Worm (Caenorhabditis elegans) whole organism, mixed stage, embryonic: ENCODE results near the gene K10D6.3.

Experiments used
- M03D4.4 ChIP-seq: sonication (generic microtip); optimal IDR thresholded peaks from 2 replicates; lab custom pipeline; 2017; ENCODE audit warnings: mild to moderate bottlenecking, missing genetic modification characterization, missing compliant biosample characterization
- bed-3 ChIP-seq: fragments of 200-800 bp; sonication (Bioruptor generic); optimal IDR thresholded peaks from 3 replicates; lab custom pipeline; 2018; ENCODE audit warnings: mild to moderate bottlenecking, missing genetic modification characterization, moderate library complexity, missing compliant biosample characterization
- blmp-1 ChIP-seq: fragments of 150-350 bp; optimal IDR thresholded peaks from 2 replicates; lab custom pipeline; 2014; ENCODE audit warnings: missing biosample characterization, missing genetic modification characterization
- ceh-39 ChIP-seq: fragments of 150-350 bp; optimal IDR thresholded peaks from 2 replicates; lab custom pipeline; 2014; ENCODE audit warnings: missing biosample characterization, missing genetic modification characterization
- ceh-43 ChIP-seq: fragments of 200-800 bp; sonication (Bioruptor generic); optimal IDR thresholded peaks from 2 replicates; lab custom pipeline; 2018; ENCODE audit warnings: mild to moderate bottlenecking, missing genetic modification characterization, moderate library complexity, missing compliant biosample characterization
- ceh-83 ChIP-seq: fragments of 200-800 bp; sonication (Bioruptor generic); optimal IDR thresholded peaks from 2 replicates; lab custom pipeline; 2018; ENCODE audit warnings: mild to moderate bottlenecking, missing genetic modification characterization, missing compliant biosample characterization
- ces-1 ChIP-seq: fragments of 150-350 bp; optimal IDR thresholded peaks from 2 replicates; lab custom pipeline; 2014; ENCODE audit warnings: missing biosample characterization, missing genetic modification reagents, missing genetic modification characterization
- drap-1 ChIP-seq: fragments of 200-800 bp; sonication (Bioruptor generic); optimal IDR thresholded peaks from 3 replicates; lab custom pipeline; 2018; ENCODE audit warnings: mild to moderate bottlenecking, missing genetic modification characterization, missing compliant biosample characterization
- flh-1 ChIP-seq: fragments of 200-800 bp; sonication (Bioruptor generic); optimal IDR thresholded peaks from 2 replicates; lab custom pipeline; 2018; ENCODE audit warnings: mild to moderate bottlenecking, missing genetic modification characterization, moderate library complexity, missing compliant biosample characterization
- hlh-1 ChIP-seq: fragments of 150-350 bp; optimal IDR thresholded peaks from 2 replicates; lab custom pipeline; 2014; ENCODE audit warnings: missing biosample characterization, missing genetic modification reagents, missing genetic modification characterization
- lin-13 ChIP-seq: fragments of 150-350 bp; optimal IDR thresholded peaks from 2 replicates; lab custom pipeline; 2014; ENCODE audit warnings: missing biosample characterization, missing genetic modification characterization
- lin-32 ChIP-seq: fragments of 200-800 bp; sonication (Bioruptor generic); optimal IDR thresholded peaks from 2 replicates; lab custom pipeline; 2018; ENCODE audit warnings: mild to moderate bottlenecking, missing genetic modification characterization, missing compliant biosample characterization
- lsy-2 ChIP-seq: fragments of 150-350 bp; optimal IDR thresholded peaks from 2 replicates; lab custom pipeline; 2014; ENCODE audit warnings: missing biosample characterization, missing genetic modification characterization
- mab-5 ChIP-seq: fragments of 150-350 bp; optimal IDR thresholded peaks from 2 replicates; lab custom pipeline; 2014; ENCODE audit warnings: missing biosample characterization, missing genetic modification characterization
- mep-1 ChIP-seq: fragments of 150-350 bp; optimal IDR thresholded peaks from 2 replicates; lab custom pipeline; 2017; ENCODE audit warnings: missing biosample characterization, missing genetic modification reagents, missing genetic modification characterization, inconsistent platforms
- nhr-12 ChIP-seq: fragments of 150-350 bp; optimal IDR thresholded peaks from 2 replicates; lab custom pipeline; 2014; ENCODE audit warnings: missing biosample characterization, missing genetic modification characterization
- nhr-2 ChIP-seq: fragments of 150-350 bp; optimal IDR thresholded peaks from 2 replicates; lab custom pipeline; 2014; ENCODE audit warnings: missing biosample characterization, missing genetic modification characterization
- nhr-237 ChIP-seq: fragments of 150-350 bp; optimal IDR thresholded peaks from 2 replicates; lab custom pipeline; 2014; ENCODE audit warnings: missing biosample characterization, missing genetic modification characterization
- nhr-28 ChIP-seq: fragments of 150-350 bp; optimal IDR thresholded peaks from 2 replicates; lab custom pipeline; 2014; ENCODE audit warnings: missing biosample characterization, missing genetic modification characterization
- nhr-76 ChIP-seq: sonication (generic microtip); optimal IDR thresholded peaks from 2 replicates; lab custom pipeline; 2017; ENCODE audit warnings: missing biosample characterization, missing genetic modification characterization
- pha-4 ChIP-seq: fragments of 150-350 bp; optimal IDR thresholded peaks from 2 replicates; lab custom pipeline; 2018; ENCODE audit warnings: missing biosample characterization, missing genetic modification reagents, missing genetic modification characterization
- sem-2 ChIP-seq: fragments of 200-800 bp; sonication (Bioruptor generic); optimal IDR thresholded peaks from 2 replicates; lab custom pipeline; 2018; ENCODE audit warnings: mild to moderate bottlenecking, missing genetic modification characterization, missing compliant biosample characterization
- sptf-1 ChIP-seq: sonication (generic microtip); optimal IDR thresholded peaks from 2 replicates; lab custom pipeline; 2017; ENCODE audit warnings: mild to moderate bottlenecking, missing genetic modification characterization, moderate library complexity, missing compliant biosample characterization
- tbx-8 ChIP-seq: fragments of 200-800 bp; sonication (Bioruptor generic); optimal IDR thresholded peaks from 2 replicates; lab custom pipeline; 2018; ENCODE audit warnings: mild to moderate bottlenecking, missing genetic modification characterization, moderate library complexity, missing compliant biosample characterization
- unc-120 ChIP-seq: sonication (generic microtip); optimal IDR thresholded peaks from 2 replicates; lab custom pipeline; 2017; ENCODE audit warnings: missing genetic modification characterization, missing compliant biosample characterization; ENCODE audit not compliant: poor library complexity, severe bottlenecking
- unc-39 ChIP-seq: fragments of 150-350 bp; optimal IDR thresholded peaks from 2 replicates; lab custom pipeline; 2014; ENCODE audit warnings: missing biosample characterization, missing genetic modification characterization
- unc-62 ChIP-seq: fragments of 150-350 bp; optimal IDR thresholded peaks from 2 replicates; lab custom pipeline; 2014; ENCODE audit warnings: missing biosample characterization, missing genetic modification reagents, missing genetic modification characterization
- zip-8 ChIP-seq: fragments of 150-350 bp; optimal IDR thresholded peaks from 2 replicates; lab custom pipeline; 2014; ENCODE audit warnings: missing biosample characterization, missing genetic modification characterization
- ztf-11 ChIP-seq: fragments of 150-350 bp; optimal IDR thresholded peaks from 2 replicates; lab custom pipeline; 2014; ENCODE audit warnings: missing biosample characterization, missing genetic modification characterization

K10D6.3 gene

ce11 chrV:11206467-11206866 lies 6.1 kb downstream of the K10D6.3 start:
- TF ChIP-seq flh-1 (no peak), unc-39 (no peak), ces-1 (GFP tag; lab: Kevin White, UChicago) (no peak), nhr-76 (tag; lab: Kevin White, UChicago) (no peak), ztf-11 (tag; lab: Kevin White, UChicago) (no peak), tbx-8 (GFP tag; lab: Kevin White, UChicago) (no peak), nhr-12 (tag; lab: Kevin White, UChicago) (no peak), sptf-1 (no peak), drap-1 (GFP tag; lab: Kevin White, UChicago) (no peak), mab-5 (tag; lab: Kevin White, UChicago) (no peak), nhr-2 (tag; lab: Kevin White, UChicago) (peak; percentile 85), ceh-43 (GFP tag; lab: Kevin White, UChicago) (no peak), zip-8 (tag; lab: Kevin White, UChicago) (peak; percentile 93), lsy-2 (tag; lab: Kevin White, UChicago) (no peak)

DNA sequence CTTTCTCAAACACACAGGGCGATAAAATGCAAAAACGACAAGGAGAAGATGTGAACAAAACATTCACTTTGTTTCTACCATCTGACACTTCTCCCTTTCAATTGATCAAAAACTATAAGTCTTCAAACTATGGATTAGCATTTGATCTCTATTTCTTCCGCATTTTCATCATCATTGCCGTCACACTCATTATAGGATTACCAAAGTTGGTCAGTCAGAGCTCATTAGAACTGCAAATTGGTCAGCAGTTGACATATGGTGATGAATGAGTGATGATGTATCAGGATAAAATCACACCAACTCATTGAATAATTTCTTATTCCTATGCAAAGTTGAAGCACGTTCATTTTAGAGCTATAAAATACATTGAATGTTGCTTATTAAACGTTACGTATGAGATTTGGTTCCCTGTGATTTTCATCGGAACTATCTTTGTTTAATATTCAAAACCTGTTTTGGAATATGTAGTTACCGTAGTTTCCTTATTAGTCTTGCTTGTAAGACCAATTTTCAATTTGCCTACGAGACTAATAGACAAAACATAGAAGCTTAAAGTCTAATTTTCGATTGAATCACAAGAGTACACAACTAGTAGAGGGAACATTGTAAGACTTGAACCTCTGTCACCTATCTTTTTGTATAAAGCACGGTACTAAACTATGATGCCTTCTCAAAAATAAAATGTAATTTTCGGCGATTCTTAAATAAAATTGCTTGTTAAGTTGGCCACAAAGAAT lies 9.2 kb downstream of the K10D6.3 start:
- TF ChIP-seq ces-1 (GFP tag; lab: Kevin White, UChicago) (peak; percentile 19), ztf-11 (tag; lab: Kevin White, UChicago) (no peak), nhr-12 (tag; lab: Kevin White, UChicago) (no peak)
- TF ChIP-seq, all 35 proteins: peak for 1

- TF ChIP-seq pha-4 (tag; lab: Kevin White, UChicago) (no peak), lin-32 (GFP tag; lab: Kevin White, UChicago) (no peak), ceh-83 (GFP tag; lab: Kevin White, UChicago) (no peak), mep-1 (tag; lab: Kevin White, UChicago) (no peak), ceh-39 (no peak), flh-1 (no peak), blmp-1 (no peak), M03D4.4 (tag; lab: Kevin White, UChicago) (no peak), nhr-2 (tag; lab: Kevin White, UChicago) (no peak), unc-120 (no peak), lsy-2 (tag; lab: Kevin White, UChicago) (no peak), nhr-237 (tag; lab: Kevin White, UChicago) (no peak), ztf-11 (tag; lab: Kevin White, UChicago) (no peak), unc-62 (GFP tag; lab: Kevin White, UChicago) (no peak), nhr-76 (tag; lab: Kevin White, UChicago) (no peak), lin-13 (tag; lab: Kevin White, UChicago) (no peak), nhr-12 (tag; lab: Kevin White, UChicago) (no peak)
Measured at ce11 chrV:11211323-11211722, 10.9 kb downstream of the K10D6.3 start.

DNA sequence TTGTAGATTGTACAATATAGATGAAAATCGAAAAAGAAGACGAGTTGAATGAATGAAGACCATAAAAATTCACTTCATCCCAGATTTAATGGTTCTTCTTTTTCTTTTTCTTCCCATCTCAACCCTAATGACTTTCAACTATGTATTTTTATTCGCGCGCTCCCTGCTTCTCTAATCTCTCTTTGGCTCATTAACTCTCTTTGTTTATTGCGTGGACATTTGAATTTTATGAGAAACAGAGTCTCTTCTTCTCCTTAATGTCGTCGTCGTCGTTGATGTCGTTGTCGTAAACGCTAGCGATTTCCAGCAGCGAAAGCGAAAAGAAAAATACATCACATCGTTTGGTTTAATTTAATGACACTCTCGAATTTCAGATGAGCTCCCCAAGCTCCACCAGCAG lies 14.2 kb downstream of the K10D6.3 start:
- TF ChIP-seq hlh-1 (tag; lab: Kevin White, UChicago) (no peak), lin-13 (tag; lab: Kevin White, UChicago) (no peak), ceh-39 (no peak), drap-1 (GFP tag; lab: Kevin White, UChicago) (no peak), ces-1 (GFP tag; lab: Kevin White, UChicago) (no peak), nhr-28 (tag; lab: Kevin White, UChicago) (no peak), mep-1 (tag; lab: Kevin White, UChicago) (no peak), ceh-83 (GFP tag; lab: Kevin White, UChicago) (no peak)

DNA sequence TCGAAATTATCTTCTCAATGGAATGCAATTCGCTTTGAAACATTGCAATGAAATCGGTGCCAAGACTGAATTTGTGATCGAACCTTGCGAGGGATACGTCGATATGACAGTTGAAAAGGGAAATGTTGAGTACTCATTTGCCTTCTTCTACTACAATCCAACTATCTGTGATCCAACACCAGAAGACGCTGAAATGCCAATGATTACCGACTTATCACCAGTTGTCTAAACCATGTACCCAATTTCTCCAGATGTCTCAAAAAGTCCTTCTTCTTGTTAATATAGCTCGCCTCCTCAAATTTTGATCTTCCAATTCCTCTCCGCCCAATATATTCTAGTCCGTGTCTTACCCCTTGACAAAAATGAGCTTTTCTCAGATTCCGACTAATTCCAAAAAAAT lies 15.7 kb downstream of the K10D6.3 start:
- TF ChIP-seq ceh-83 (GFP tag; lab: Kevin White, UChicago): no peak
- no peak for TF ChIP-seq mep-1 (tag; lab: Kevin White, UChicago)
- TF ChIP-seq bed-3: no peak
- no peak for TF ChIP-seq nhr-2 (tag; lab: Kevin White, UChicago)
- TF ChIP-seq pha-4 (tag; lab: Kevin White, UChicago): no peak

- no peak for TF ChIP-seq sem-2 (GFP tag; lab: Kevin White, UChicago)
- no peak for TF ChIP-seq nhr-28 (tag; lab: Kevin White, UChicago)
- TF ChIP-seq bed-3: no peak
- no peak for TF ChIP-seq ztf-11 (tag; lab: Kevin White, UChicago)
- TF ChIP-seq mab-5 (tag; lab: Kevin White, UChicago): no peak
- TF ChIP-seq blmp-1: no peak
- no peak for TF ChIP-seq pha-4 (tag; lab: Kevin White, UChicago)
- no peak for TF ChIP-seq mep-1 (tag; lab: Kevin White, UChicago)
- TF ChIP-seq ceh-39: no peak
- no peak for TF ChIP-seq lin-13 (tag; lab: Kevin White, UChicago)
- TF ChIP-seq unc-39: no peak
- no peak for TF ChIP-seq ces-1 (GFP tag; lab: Kevin White, UChicago)
- TF ChIP-seq, all 35 proteins: peak for 0
Measured at ce11 chrV:11217394-11217793, 17.0 kb downstream of the K10D6.3 start, which contains the start of gene cyp-29A2. cyp-29A2 (plus strand) TSS chrV:11217583.
